Worm (Caenorhabditis elegans): ENCODE results near the gene atx-3.
A peak's percentile ranks its signal among the peaks of the same experiment; 100 is the strongest.
"Not testable (repeated sequence)": the region's sequence is repeated elsewhere in the genome, so short reads cannot be mapped to it uniquely, and the experiment has no call there.

The atx-3 gene

ce11 chrV:15612886-15613285, 35.6 kb upstream of the atx-3 start, which contains the start of gene str-263:
str-263 (plus strand) TSS chrV:15613186.
- no peak for TF ChIP-seq che-1 (tag; optimal IDR thresholded peaks at IDR 0.05)
- TF ChIP-seq ets-4 (tag; optimal IDR thresholded peaks at IDR 0.05), result no peak
- no peak for TF ChIP-seq ttx-3 (tag; optimal IDR thresholded peaks at IDR 0.05)
- no peak for TF ChIP-seq sox-4 (tag; optimal IDR thresholded peaks at IDR 0.05)
- TF ChIP-seq sdc-2 (tag; optimal IDR thresholded peaks at IDR 0.05), result no peak
- no peak for TF ChIP-seq hlh-13 (GFP tag; optimal IDR thresholded peaks at IDR 0.05)
- TF ChIP-seq ceh-19 (GFP tag; optimal IDR thresholded peaks at IDR 0.05), result no peak
- no peak for TF ChIP-seq ceh-6 (GFP tag; optimal IDR thresholded peaks at IDR 0.05)
- no peak for TF ChIP-seq eyg-1 (tag; optimal IDR thresholded peaks at IDR 0.05)
- TF ChIP-seq elt-2 (tag; optimal IDR thresholded peaks at IDR 0.05), result no peak

- TF ChIP-seq hlh-8 (tag; optimal IDR thresholded peaks at IDR 0.05) (no peak), ref-2 (tag; optimal IDR thresholded peaks at IDR 0.05) (peak; percentile 56), ceh-34 (tag; optimal IDR thresholded peaks at IDR 0.05) (peak; percentile 73), nhr-232 (tag; optimal IDR thresholded peaks at IDR 0.05) (no peak), unc-55 (GFP tag; optimal IDR thresholded peaks at IDR 0.05) (peak; percentile 19), tbx-7 (tag; optimal IDR thresholded peaks at IDR 0.05) (no peak), unc-42 (tag; optimal IDR thresholded peaks at IDR 0.05) (peak; percentile 77), tbx-2 (tag; optimal IDR thresholded peaks at IDR 0.05) (peak; percentile 51), ceh-24 (tag; optimal IDR thresholded peaks at IDR 0.05) (no peak), ceh-18 (tag; optimal IDR thresholded peaks at IDR 0.05) (peak; percentile 5), pha-2 (tag; optimal IDR thresholded peaks at IDR 0.05) (peak; percentile 23), pat-9 (tag; optimal IDR thresholded peaks at IDR 0.05) (no peak), ceh-31 (tag; optimal IDR thresholded peaks at IDR 0.05) (peak; percentile 76), lim-6 (tag; optimal IDR thresholded peaks at IDR 0.05) (peak; percentile 11), ceh-2 (tag; optimal IDR thresholded peaks at IDR 0.05) (no peak), nfya-1 (tag; optimal IDR thresholded peaks at IDR 0.05) (peak; percentile 24), ceh-14 (tag; optimal IDR thresholded peaks at IDR 0.05) (peak; percentile 74)
These were observed 33.2 kb upstream of the atx-3 start, which contains the start of the genes fbxa-153 and str-12 for ce11 chrV:15610350-15610940. fbxa-153 (minus strand) TSS chrV:15610384. str-12 (plus strand) TSS chrV:15610890.

ce11 chrV:15605045-15605444, 27.8 kb upstream of the atx-3 start, which contains the start of gene fbxa-154:
fbxa-154 (minus strand) TSS chrV:15605145.
- TF ChIP-seq ceh-14 (tag; optimal IDR thresholded peaks at IDR 0.05), result no peak
- no peak for TF ChIP-seq pqm-1 (tag; optimal IDR thresholded peaks at IDR 0.05)
- no peak for TF ChIP-seq ceh-9 (tag; optimal IDR thresholded peaks at IDR 0.05)
- no peak for TF ChIP-seq sox-2 (GFP tag; IDR thresholded peaks at IDR 0.05)

ce11 chrV:15602253-15602652, 25.0 kb upstream of the atx-3 start, which contains the start of gene fbxa-152:
fbxa-152 (minus strand) TSS chrV:15602353.
- TF ChIP-seq lin-11 (tag; optimal IDR thresholded peaks at IDR 0.05), result no peak
- TF ChIP-seq ceh-2 (tag; optimal IDR thresholded peaks at IDR 0.05), result no peak
- TF ChIP-seq ceh-34 (tag; optimal IDR thresholded peaks at IDR 0.05), result no peak
- TF ChIP-seq hlh-8 (tag; optimal IDR thresholded peaks at IDR 0.05), result no peak
- TF ChIP-seq ceh-19 (GFP tag; optimal IDR thresholded peaks at IDR 0.05), result no peak
- TF ChIP-seq tbx-2 (tag; optimal IDR thresholded peaks at IDR 0.05), result no peak
- no peak for TF ChIP-seq dve-1 (tag; optimal IDR thresholded peaks at IDR 0.05)
- TF ChIP-seq mec-3 (tag; optimal IDR thresholded peaks at IDR 0.05; ENCODE audit: borderline replicate concordance), result no peak
- TF ChIP-seq hlh-13 (GFP tag; optimal IDR thresholded peaks at IDR 0.05), result no peak
- TF ChIP-seq unc-55 (GFP tag; optimal IDR thresholded peaks at IDR 0.05), result no peak

ce11 chrV:15599762-15600161, 22.5 kb upstream of the atx-3 start, which contains the start of gene B0391.14:
B0391.14 (minus strand) TSS chrV:15599862.
- TF ChIP-seq ztf-16, zip-5, syd-9 (tag; optimal IDR thresholded peaks at IDR 0.05): not testable (repeated sequence)

All from whole organism, late embryonic.